Worm (Caenorhabditis elegans) whole organism, L4 larva: ENCODE data around the gene idpp-5.
A peak's percentile ranks its signal among the peaks of the same experiment; 100 is the strongest.

Source experiments
- attf-4 ChIP-seq: sonication (generic microtip); optimal IDR thresholded peaks from 3 replicates; lab custom pipeline; 2017; ENCODE audit warnings: missing biosample characterization, missing genetic modification characterization
- ceh-20 ChIP-seq: fragments of 200-800 bp; sonication (Bioruptor generic); IDR thresholded peaks from 2 replicates; pipeline ENCODE4 v1.3.6; 2022; ENCODE audit warnings: missing genetic modification reagents, missing genetic modification characterization, missing compliant biosample characterization
- ceh-62 ChIP-seq: sonication (generic microtip); optimal IDR thresholded peaks from 2 replicates; lab custom pipeline; 2017; ENCODE audit warnings: missing biosample characterization, missing genetic modification characterization
- ceh-82 ChIP-seq: sonication (generic microtip); optimal IDR thresholded peaks from 2 replicates; lab custom pipeline; 2017; ENCODE audit warnings: missing biosample characterization, missing genetic modification characterization
- cey-2 ChIP-seq: sonication (generic microtip); optimal IDR thresholded peaks from 3 replicates; lab custom pipeline; 2017; ENCODE audit warnings: missing genetic modification characterization, mild to moderate bottlenecking, missing compliant biosample characterization, antibody characterized with exemption, borderline replicate concordance; ENCODE audit not compliant: insufficient read depth
- daf-16 ChIP-seq, 3 experiments: sonication (generic microtip); optimal IDR thresholded peaks; 2 replicates each; lab custom pipeline; 2016 to 2017; ENCODE audit warnings: missing genetic modification characterization in 3 of 3, missing genetic modification reagents in 3 of 3, mild to moderate bottlenecking in 2 of 3, missing compliant biosample characterization in 2 of 3, missing biosample characterization in 1 of 3, moderate library complexity in 1 of 3
- daf-8 ChIP-seq: fragments of 200-800 bp; sonication (Bioruptor generic); IDR thresholded peaks from 2 replicates; pipeline ENCODE4 v1.3.6; 2022; ENCODE audit warnings: missing genetic modification characterization, missing compliant biosample characterization
- dmd-6 ChIP-seq: fragments of 200-800 bp; sonication (Bioruptor generic); IDR thresholded peaks from 2 replicates; pipeline ENCODE4 v1.3.6; 2022; ENCODE audit warnings: missing genetic modification reagents, missing genetic modification characterization, missing compliant biosample characterization
- dmd-8 ChIP-seq: fragments of 200-800 bp; sonication (Bioruptor generic); IDR thresholded peaks from 2 replicates; pipeline ENCODE4 v1.3.6; 2022; ENCODE audit warnings: missing genetic modification characterization, missing compliant biosample characterization
- dmd-9 ChIP-seq: fragments of 200-800 bp; sonication (Bioruptor generic); IDR thresholded peaks from 2 replicates; pipeline ENCODE4 v1.3.6; 2022; ENCODE audit warnings: missing genetic modification reagents, missing genetic modification characterization, missing compliant biosample characterization
- duxl-1 ChIP-seq: sonication (generic microtip); optimal IDR thresholded peaks from 2 replicates; lab custom pipeline; 2016; ENCODE audit warnings: mild to moderate bottlenecking, missing genetic modification characterization, moderate library complexity, missing compliant biosample characterization; ENCODE audit not compliant: poor library complexity
- dve-1 ChIP-seq: sonication (generic microtip); optimal IDR thresholded peaks from 2 replicates; lab custom pipeline; 2017; ENCODE audit warnings: antibody characterized with exemption, mild to moderate bottlenecking, missing genetic modification characterization, missing compliant biosample characterization; ENCODE audit not compliant: insufficient read depth
- egl-27 ChIP-seq: sonication (generic microtip); optimal IDR thresholded peaks from 3 replicates; lab custom pipeline; 2017; ENCODE audit warnings: missing biosample characterization, missing genetic modification reagents, missing genetic modification characterization
- hlh-11 ChIP-seq: fragments of 200-800 bp; sonication (Bioruptor generic); optimal IDR thresholded peaks from 2 replicates; lab custom pipeline; 2018; ENCODE audit warnings: mild to moderate bottlenecking, missing genetic modification characterization, missing compliant biosample characterization
- hlh-30 ChIP-seq: sonication (generic microtip); optimal IDR thresholded peaks from 2 replicates; lab custom pipeline; 2017; ENCODE audit warnings: antibody characterized with exemption, mild to moderate bottlenecking, missing genetic modification characterization, missing compliant biosample characterization; ENCODE audit not compliant: insufficient read depth
- hmg-1.1 ChIP-seq: fragments of 200-800 bp; sonication (Bioruptor generic); IDR thresholded peaks from 2 replicates; pipeline ENCODE4 v1.3.6; 2022; ENCODE audit warnings: missing genetic modification reagents, missing genetic modification characterization, missing compliant biosample characterization
- lim-7 ChIP-seq: fragments of 200-800 bp; sonication (Bioruptor generic); IDR thresholded peaks from 2 replicates; pipeline ENCODE4 v1.3.6; 2022; ENCODE audit warnings: missing genetic modification characterization, missing compliant biosample characterization
- lin-1 ChIP-seq: fragments of 200-800 bp; sonication (Bioruptor generic); IDR thresholded peaks from 2 replicates; pipeline ENCODE4 v1.3.6; 2022; ENCODE audit warnings: missing genetic modification reagents, missing genetic modification characterization, missing compliant biosample characterization
- lin-15B ChIP-seq: fragments of 150-350 bp; sonication (generic microtip); optimal IDR thresholded peaks from 3 replicates; lab custom pipeline; 2014; ENCODE audit warnings: missing biosample characterization, missing genetic modification characterization
- lin-39 ChIP-seq: fragments of 150-350 bp; optimal IDR thresholded peaks from 2 replicates; lab custom pipeline; 2014; ENCODE audit warnings: missing biosample characterization, missing genetic modification reagents, missing genetic modification characterization
- lir-3 ChIP-seq: sonication (generic microtip); optimal IDR thresholded peaks from 2 replicates; lab custom pipeline; 2016; ENCODE audit warnings: mild to moderate bottlenecking, missing genetic modification characterization, missing compliant biosample characterization
- madf-9 ChIP-seq: fragments of 200-800 bp; sonication (Bioruptor generic); conservative IDR thresholded peaks from 2 replicates; pipeline ENCODE4 v1.3.6; 2022; ENCODE audit warnings: missing genetic modification reagents, missing genetic modification characterization, missing compliant biosample characterization
- mdl-1 ChIP-seq, 2 experiments: fragments of 150-350 bp in 1 of 2; sonication (generic microtip) in 1 of 2; optimal IDR thresholded peaks; 2 replicates each; lab custom pipeline; 2014 to 2017; ENCODE audit warnings: missing biosample characterization in 2 of 2, missing genetic modification characterization in 2 of 2
- mep-1 ChIP-seq: fragments of 150-350 bp; sonication (generic microtip); optimal IDR thresholded peaks from 3 replicates; lab custom pipeline; 2014; ENCODE audit warnings: missing biosample characterization, missing genetic modification characterization
- mes-2 ChIP-seq: sonication (generic microtip); optimal IDR thresholded peaks from 2 replicates; lab custom pipeline; 2016; ENCODE audit warnings: missing genotype, mild to moderate bottlenecking, missing genetic modification characterization, missing compliant biosample characterization; ENCODE audit not compliant: poor library complexity, severe bottlenecking
- mxl-2 ChIP-seq: fragments of 200-800 bp; sonication (Bioruptor generic); conservative IDR thresholded peaks from 2 replicates; pipeline ENCODE4 v1.3.6; 2022; ENCODE audit warnings: missing genetic modification reagents, missing genetic modification characterization, missing compliant biosample characterization
- nhr-10 ChIP-seq: fragments of 150-350 bp; optimal IDR thresholded peaks from 2 replicates; lab custom pipeline; 2014; ENCODE audit warnings: missing biosample characterization, missing genetic modification characterization
- nhr-102 ChIP-seq: sonication (generic microtip); optimal IDR thresholded peaks from 2 replicates; lab custom pipeline; 2016; ENCODE audit warnings: mild to moderate bottlenecking, missing genetic modification characterization, moderate library complexity, missing compliant biosample characterization
- nhr-111 ChIP-seq: fragments of 200-800 bp; sonication (Bioruptor generic); optimal IDR thresholded peaks from 2 replicates; lab custom pipeline; 2018; ENCODE audit warnings: mild to moderate bottlenecking, missing genetic modification characterization, missing compliant biosample characterization
- nhr-28 ChIP-seq: fragments of 150-350 bp; optimal IDR thresholded peaks from 2 replicates; lab custom pipeline; 2014; ENCODE audit warnings: missing biosample characterization, missing genetic modification characterization
- nhr-48 ChIP-seq: sonication (generic microtip); optimal IDR thresholded peaks from 2 replicates; lab custom pipeline; 2016; ENCODE audit warnings: mild to moderate bottlenecking, missing genetic modification characterization, missing compliant biosample characterization
- nhr-76 ChIP-seq: fragments of 150-350 bp; optimal IDR thresholded peaks from 2 replicates; lab custom pipeline; 2014; ENCODE audit warnings: missing biosample characterization, missing genetic modification characterization
- nhr-77 ChIP-seq: fragments of 150-350 bp; optimal IDR thresholded peaks from 2 replicates; lab custom pipeline; 2014; ENCODE audit warnings: missing biosample characterization, missing genetic modification characterization
- pha-4 ChIP-seq, 2 experiments: fragments of 150-350 bp in 1 of 2; fragments of 200-800 bp in 1 of 2; sonication (Bioruptor generic) in 1 of 2; IDR thresholded peaks in 1 of 2; optimal IDR thresholded peaks in 1 of 2; 2 replicates each; pipeline versions ENCODE4 v1.3.6 to Lab custom; 2014 to 2022; ENCODE audit warnings: missing genetic modification characterization in 2 of 2, missing genetic modification reagents in 2 of 2, missing biosample characterization in 1 of 2, missing compliant biosample characterization in 1 of 2
- php-3 ChIP-seq: fragments of 200-800 bp; sonication (Bioruptor generic); IDR thresholded peaks from 2 replicates; pipeline ENCODE4 v1.3.6; 2022; ENCODE audit warnings: missing genetic modification reagents, missing genetic modification characterization, missing compliant biosample characterization
- pqm-1 ChIP-seq: sonication (generic microtip); optimal IDR thresholded peaks from 2 replicates; lab custom pipeline; 2017; ENCODE audit warnings: missing biosample characterization, missing genetic modification characterization
- tag-97 ChIP-seq: fragments of 200-800 bp; sonication (Bioruptor generic); IDR thresholded peaks from 2 replicates; pipeline ENCODE4 v1.3.6; 2022; ENCODE audit warnings: missing genetic modification characterization, missing compliant biosample characterization
- tra-1 ChIP-seq: fragments of 200-800 bp; sonication (Bioruptor generic); IDR thresholded peaks from 2 replicates; pipeline ENCODE4 v1.3.6; 2022; ENCODE audit warnings: missing genetic modification reagents, missing genetic modification characterization, missing compliant biosample characterization
- unc-39 ChIP-seq: sonication (generic microtip); optimal IDR thresholded peaks from 2 replicates; lab custom pipeline; 2017; ENCODE audit warnings: missing biosample characterization, missing genetic modification characterization
- unc-62 ChIP-seq, 3 experiments: fragments of 150-350 bp in 1 of 3; sonication (generic microtip); optimal IDR thresholded peaks in 2 of 3; peaks in 1 of 3; 1 replicate in 1 of 3; 2 replicates in 2 of 3; lab custom pipeline; 2014 to 2017; ENCODE audit warnings: missing biosample characterization in 3 of 3, missing genetic modification characterization in 3 of 3, missing genetic modification reagents in 3 of 3, missing genotype in 1 of 3
- vab-7 ChIP-seq: fragments of 200-800 bp; sonication (Bioruptor generic); IDR thresholded peaks from 2 replicates; pipeline ENCODE4 v1.3.6; 2022; ENCODE audit warnings: missing genetic modification reagents, missing genetic modification characterization, missing compliant biosample characterization
- zfp-3 ChIP-seq: fragments of 200-800 bp; sonication (Bioruptor generic); conservative IDR thresholded peaks from 2 replicates; pipeline ENCODE4 v1.3.6; 2022; ENCODE audit warnings: missing genetic modification reagents, missing genetic modification characterization, missing compliant biosample characterization
- ztf-11 ChIP-seq: fragments of 150-350 bp; optimal IDR thresholded peaks from 2 replicates; lab custom pipeline; 2014; ENCODE audit warnings: missing biosample characterization, missing genetic modification characterization

The idpp-5 gene

DNA sequence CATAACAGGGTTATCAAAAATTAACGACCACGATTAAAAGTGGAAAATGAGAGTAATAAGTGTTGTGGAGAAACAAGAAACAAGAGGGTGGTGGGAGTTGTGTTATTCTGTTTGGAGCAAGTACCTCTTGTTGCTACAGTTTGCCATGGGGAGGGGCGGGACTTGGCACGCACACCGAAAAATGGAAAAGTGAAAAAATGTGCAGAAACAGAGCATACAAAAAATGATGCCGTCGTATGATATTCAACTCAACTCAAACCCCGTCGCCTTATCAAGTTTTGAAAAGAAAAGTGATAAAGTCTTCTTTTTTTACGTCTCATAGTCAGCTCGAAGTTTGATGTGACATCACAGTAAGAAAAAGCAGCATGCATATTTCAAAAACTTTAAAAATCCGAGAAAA is 28.1 kb upstream of the idpp-5 start:
- TF ChIP-seq lim-7 (GFP tag; lab: Robert Waterston, UW) (no peak), hlh-30 (peak; percentile 10), pha-4 (GFP tag; IDR thresholded peaks at IDR 0.05; lab: Robert Waterston, UW) (peak; percentile 27; the same call in 1 of the 2 replicates), pha-4 (tag; optimal IDR thresholded peaks at IDR 0.05; lab: Kevin White, UChicago) (no peak), lin-1 (peak; percentile 33; the same call in 1 of the 2 replicates), dmd-6 (GFP tag; lab: Robert Waterston, UW) (peak; percentile 78), mes-2 (peak; percentile 19), pqm-1 (tag; lab: Kevin White, UChicago) (peak; percentile 64), dve-1 (tag; lab: Kevin White, UChicago) (peak; percentile 44), nhr-28 (tag; lab: Kevin White, UChicago) (peak; percentile 66), daf-16 (GFP tag; optimal IDR thresholded peaks at IDR 0.05; lab: Kevin White, UChicago) (no peak), daf-16 (tag; optimal IDR thresholded peaks at IDR 0.05; lab: Kevin White, UChicago) (peak; percentile 74), lir-3 (tag; lab: Kevin White, UChicago) (no peak), hlh-11 (tag; lab: Kevin White, UChicago) (peak; percentile 66), daf-8 (GFP tag; lab: Robert Waterston, UW) (no peak), nhr-102 (peak; percentile 21)

DNA sequence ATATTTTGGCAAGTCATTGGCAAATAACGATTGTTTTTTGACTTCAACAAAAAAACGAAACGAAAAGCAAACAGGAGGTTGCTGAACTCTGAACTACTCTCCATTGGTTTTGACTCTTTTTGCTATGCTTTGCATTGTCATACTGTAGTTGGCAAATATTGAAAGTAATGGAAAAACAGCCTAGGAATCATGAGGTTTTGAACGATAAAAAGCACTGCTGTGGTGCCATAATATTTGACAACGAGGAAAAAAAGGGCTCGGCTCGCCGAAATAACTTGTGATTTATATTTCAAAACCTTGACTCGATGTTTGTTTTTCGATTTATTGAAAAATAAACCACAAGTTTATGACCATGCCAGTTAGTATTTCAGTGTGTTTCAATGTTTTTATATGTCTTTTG is 27.1 kb upstream of the idpp-5 start:
- no peak for TF ChIP-seq daf-16 (GFP tag; optimal IDR thresholded peaks at IDR 0.05; lab: Kevin White, UChicago)
- TF ChIP-seq daf-16 (tag; optimal IDR thresholded peaks at IDR 0.05; lab: Kevin White, UChicago) = peak; percentile 6
- TF ChIP-seq dmd-8 (GFP tag; lab: Robert Waterston, UW) = no peak
- no peak for TF ChIP-seq dve-1 (tag; lab: Kevin White, UChicago)
- TF ChIP-seq dmd-9 (GFP tag; lab: Robert Waterston, UW) = no peak
- TF ChIP-seq vab-7 (GFP tag; lab: Robert Waterston, UW) = no peak
- peak; percentile 45 for TF ChIP-seq hlh-30
- peak; percentile 72 for TF ChIP-seq pha-4 (GFP tag; IDR thresholded peaks at IDR 0.05; lab: Robert Waterston, UW)
- peak; percentile 50 for TF ChIP-seq pha-4 (tag; optimal IDR thresholded peaks at IDR 0.05; lab: Kevin White, UChicago)

DNA sequence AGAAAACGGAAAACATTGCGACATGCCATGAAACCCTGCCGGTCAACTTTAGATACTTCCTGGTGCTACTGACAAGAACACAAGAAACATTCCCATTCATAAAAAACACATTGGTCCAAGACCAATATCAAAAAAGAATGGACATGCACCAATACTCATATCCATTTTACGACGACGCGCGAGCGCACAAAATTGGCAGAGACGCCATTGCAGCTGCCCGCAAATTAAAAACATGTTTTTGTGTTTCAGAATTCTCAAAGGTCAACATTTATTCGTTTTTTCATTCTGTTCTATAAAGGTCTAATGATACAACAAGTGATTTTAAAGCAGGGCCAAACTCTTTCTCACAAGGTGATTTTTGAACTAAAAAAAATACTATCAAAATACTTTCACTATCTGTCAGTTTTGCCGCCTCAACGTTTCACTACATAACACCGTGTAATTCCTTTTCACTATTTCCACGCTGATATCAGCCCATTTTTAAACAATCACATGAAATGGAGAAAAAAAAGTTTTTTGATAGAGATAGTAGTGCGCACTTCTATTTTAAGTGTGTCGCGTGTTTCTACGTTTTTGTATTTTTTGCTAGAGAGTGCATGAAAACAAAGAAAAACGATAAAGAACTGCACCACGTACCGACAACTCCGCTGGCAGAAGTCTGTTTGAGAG is 26.4 kb upstream of the idpp-5 start:
- TF ChIP-seq hlh-30 = peak; percentile 75
- peak; percentile 18 for TF ChIP-seq cey-2
- TF ChIP-seq zfp-3 = no peak
- no peak for TF ChIP-seq lin-39 (tag; lab: Kevin White, UChicago)
- TF ChIP-seq mxl-2 = no peak
- no peak for TF ChIP-seq tag-97 (GFP tag; lab: Robert Waterston, UW)
- TF ChIP-seq mes-2 = no peak
- TF ChIP-seq egl-27 (tag; lab: Kevin White, UChicago) = no peak
- no peak for TF ChIP-seq php-3 (GFP tag; lab: Robert Waterston, UW)
- TF ChIP-seq unc-62 (GFP tag; optimal IDR thresholded peaks at IDR 0.05 in 1 of 2; lab: Kevin White, UChicago) = peak in 1 of 2 experiments; percentile 54
- TF ChIP-seq unc-62 (tag; optimal IDR thresholded peaks at IDR 0.05; lab: Kevin White, UChicago) = no peak
- peak; percentile 27; the same call in 1 of the 2 replicates for TF ChIP-seq tra-1
- TF ChIP-seq duxl-1 (tag; lab: Kevin White, UChicago) = no peak
- peak; percentile 30 for TF ChIP-seq pqm-1 (tag; lab: Kevin White, UChicago)
- no peak for TF ChIP-seq unc-39 (tag; lab: Kevin White, UChicago)
- no peak for TF ChIP-seq nhr-10 (tag; lab: Kevin White, UChicago)
- TF ChIP-seq nhr-76 (tag; lab: Kevin White, UChicago) = no peak
- TF ChIP-seq nhr-102 = no peak
- no peak for TF ChIP-seq madf-9 (GFP tag; lab: Robert Waterston, UW)
- no peak for TF ChIP-seq mep-1 (tag; lab: Kevin White, UChicago)
- TF ChIP-seq lin-15B = no peak
- TF ChIP-seq ceh-20 (GFP tag; lab: Robert Waterston, UW) = no peak
- peak in 1 of 2 experiments; percentile 60 for TF ChIP-seq mdl-1 (tag; optimal IDR thresholded peaks at IDR 0.05; lab: Kevin White, UChicago)
- TF ChIP-seq nhr-48 (tag; lab: Kevin White, UChicago) = peak; percentile 6
- TF ChIP-seq attf-4 (tag; lab: Kevin White, UChicago) = no peak
- TF ChIP-seq nhr-111 = no peak
- TF ChIP-seq hmg-1.1 (GFP tag; lab: Robert Waterston, UW) = no peak
- TF ChIP-seq ztf-11 (tag; lab: Kevin White, UChicago) = no peak
- peak; percentile 67 for TF ChIP-seq nhr-77 (tag; lab: Kevin White, UChicago)
- no peak for TF ChIP-seq ceh-62
- no peak for TF ChIP-seq ceh-82
